Worm (Caenorhabditis elegans) whole organism, L2 larva: ENCODE measurements around the gene C01G10.5.

Experiments used
- F13H6.1 ChIP-seq: sonication (generic microtip); optimal IDR thresholded peaks from 2 replicates; lab custom pipeline; 2016; ENCODE audit warnings: missing genetic modification characterization, missing compliant biosample characterization
- R02D3.7 ChIP-seq: fragments of 150-350 bp; optimal IDR thresholded peaks from 2 replicates; lab custom pipeline; 2014; ENCODE audit warnings: missing biosample characterization, missing genetic modification characterization
- ama-1 ChIP-seq: fragments of 150-350 bp; optimal IDR thresholded peaks from 2 replicates; lab custom pipeline; 2018; ENCODE audit warnings: inconsistent platforms
- blmp-1 ChIP-seq: sonication (generic microtip); optimal IDR thresholded peaks from 2 replicates; lab custom pipeline; 2017; ENCODE audit warnings: missing genetic modification characterization, mild to moderate bottlenecking, missing compliant biosample characterization, antibody characterized with exemption, moderate library complexity; ENCODE audit not compliant: insufficient read depth
- crh-2 ChIP-seq: sonication (generic microtip); optimal IDR thresholded peaks from 2 replicates; lab custom pipeline; 2017; ENCODE audit warnings: missing biosample characterization, missing genetic modification characterization
- nhr-12 ChIP-seq: fragments of 150-350 bp; optimal IDR thresholded peaks from 2 replicates; lab custom pipeline; 2014; ENCODE audit warnings: missing biosample characterization, missing genetic modification characterization
- nhr-25 ChIP-seq: fragments of 150-350 bp; sonication (generic microtip); optimal IDR thresholded peaks from 3 replicates; lab custom pipeline; 2014; ENCODE audit warnings: missing biosample characterization, missing genetic modification characterization
- sma-3 ChIP-seq: sonication (generic microtip); optimal IDR thresholded peaks from 2 replicates; lab custom pipeline; 2016; ENCODE audit warnings: missing genetic modification reagents, missing genetic modification characterization, missing compliant biosample characterization
- snpc-4 ChIP-seq: fragments of 150-350 bp; optimal IDR thresholded peaks from 2 replicates; lab custom pipeline; 2014; ENCODE audit warnings: missing biosample characterization, missing genetic modification characterization
- unc-62 ChIP-seq: fragments of 150-350 bp; optimal IDR thresholded peaks from 2 replicates; lab custom pipeline; 2014; ENCODE audit warnings: missing biosample characterization, missing genetic modification reagents, missing genetic modification characterization

DNA sequence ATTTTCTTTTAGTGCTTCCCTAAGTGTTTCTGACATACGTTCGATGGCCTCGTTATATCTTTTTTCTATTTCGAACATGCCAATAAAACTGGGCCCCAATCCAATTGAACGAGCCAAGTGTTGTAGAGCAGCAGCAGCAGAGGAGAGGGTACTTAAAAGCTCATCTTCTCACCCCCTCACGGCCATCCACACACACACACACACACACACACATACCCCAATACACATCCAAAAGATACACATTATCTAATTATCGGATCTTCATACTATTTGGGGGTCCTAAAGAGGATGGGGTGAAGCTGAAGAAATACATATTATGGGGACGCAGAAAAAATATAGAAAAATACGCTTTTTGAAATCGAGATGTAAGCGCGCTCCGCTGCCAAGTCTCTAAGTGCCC, 16.6 kb downstream of the C01G10.5 start:
- no peak for TF ChIP-seq nhr-12 (tag; lab: Kevin White, UChicago)
- no peak for TF ChIP-seq snpc-4
- no peak for TF ChIP-seq sma-3 (GFP tag; lab: Kevin White, UChicago)
- no peak for TF ChIP-seq R02D3.7
- no peak for TF ChIP-seq blmp-1
- TF ChIP-seq unc-62 = no peak
- no peak for TF ChIP-seq ama-1 (lab: Kevin White, UChicago)
- no peak for TF ChIP-seq nhr-25
- no peak for TF ChIP-seq F13H6.1 (tag; lab: Kevin White, UChicago)
- no peak for TF ChIP-seq crh-2 (tag; lab: Kevin White, UChicago)
